Fruit fly (Drosophila melanogaster): ENCODE measurements around the gene CG14329.

- TF ChIP-seq ttk (optimal IDR thresholded peaks at IDR 0.05) (no peak), psq (optimal IDR thresholded peaks at IDR 0.05) (no peak), Myc (optimal IDR thresholded peaks at IDR 0.05) (no peak)
Observed at dm6 chr3R:17615076-17615475, 5.9 kb downstream of the CG14329 start.
